Worm (Caenorhabditis elegans) whole organism, L3 larva: ENCODE measurements around the gene lgc-5.

Experiments used
- aly-2 ChIP-seq: fragments of 150-350 bp; optimal IDR thresholded peaks from 2 replicates; lab custom pipeline; 2014; ENCODE audit warnings: missing biosample characterization, missing genetic modification characterization
- ama-1 ChIP-seq: fragments of 150-350 bp; optimal IDR thresholded peaks from 2 replicates; lab custom pipeline; 2018
- ceh-82 ChIP-seq: fragments of 150-350 bp; optimal IDR thresholded peaks from 2 replicates; lab custom pipeline; 2014; ENCODE audit warnings: missing biosample characterization, missing genetic modification characterization
- fkh-10 ChIP-seq: sonication (generic microtip); optimal IDR thresholded peaks from 2 replicates; lab custom pipeline; 2017; ENCODE audit warnings: missing biosample characterization, missing genetic modification reagents, missing genetic modification characterization
- lsy-12 ChIP-seq: sonication (generic microtip); optimal IDR thresholded peaks from 2 replicates; lab custom pipeline; 2016; ENCODE audit warnings: mild to moderate bottlenecking, missing genetic modification characterization, missing compliant biosample characterization
- nhr-12 ChIP-seq: fragments of 150-350 bp; optimal IDR thresholded peaks from 2 replicates; lab custom pipeline; 2014; ENCODE audit warnings: missing biosample characterization, missing genetic modification characterization
- nhr-28 ChIP-seq: fragments of 150-350 bp; optimal IDR thresholded peaks from 2 replicates; lab custom pipeline; 2014; ENCODE audit warnings: missing biosample characterization, missing genetic modification characterization
- nhr-76 ChIP-seq: fragments of 150-350 bp; sonication (generic microtip); optimal IDR thresholded peaks from 5 replicates; lab custom pipeline; 2014; ENCODE audit warnings: missing biosample characterization, missing genetic modification characterization
- nhr-77 ChIP-seq: fragments of 150-350 bp; optimal IDR thresholded peaks from 2 replicates; lab custom pipeline; 2014; ENCODE audit warnings: missing biosample characterization, missing genetic modification characterization
- sea-2 ChIP-seq: fragments of 150-350 bp; sonication (generic microtip); optimal IDR thresholded peaks from 4 replicates; lab custom pipeline; 2014; ENCODE audit warnings: missing biosample characterization, missing genetic modification reagents, missing genetic modification characterization
- zag-1 ChIP-seq: fragments of 150-350 bp; optimal IDR thresholded peaks from 2 replicates; lab custom pipeline; 2014; ENCODE audit warnings: missing biosample characterization, missing genetic modification characterization
- ztf-4 ChIP-seq: fragments of 150-350 bp; optimal IDR thresholded peaks from 2 replicates; lab custom pipeline; 2014; ENCODE audit warnings: missing biosample characterization, missing genetic modification characterization

- TF ChIP-seq fkh-10 (GFP tag; lab: Kevin White, UChicago) (no peak), nhr-12 (no peak), sea-2 (GFP tag; lab: Kevin White, UChicago) (no peak), ztf-4 (no peak), nhr-28 (tag; lab: Kevin White, UChicago) (no peak), aly-2 (no peak), ama-1 (lab: Kevin White, UChicago) (no peak), nhr-76 (no peak), zag-1 (tag; lab: Kevin White, UChicago) (no peak), nhr-77 (tag; lab: Kevin White, UChicago) (no peak), ceh-82 (no peak), lsy-12 (tag; lab: Kevin White, UChicago) (no peak)
Observed at ce11 chrIV:8333954-8333987, 8.7 kb upstream of the lgc-5 start, which contains the start of gene his-31.
